Worm (Caenorhabditis elegans) whole organism, mixed stage, embryonic: ENCODE measurements around the gene klc-2.

Source experiments
- ces-1 ChIP-seq: fragments of 150-350 bp; optimal IDR thresholded peaks from 2 replicates; lab custom pipeline; 2014; ENCODE audit warnings: missing biosample characterization, missing genetic modification reagents, missing genetic modification characterization
- elt-1 ChIP-seq: sonication (generic microtip); optimal IDR thresholded peaks from 2 replicates; lab custom pipeline; 2017; ENCODE audit warnings: missing genetic modification characterization, mild to moderate bottlenecking, missing compliant biosample characterization, antibody characterized with exemption, moderate library complexity, borderline replicate concordance; ENCODE audit not compliant: insufficient read depth
- lin-13 ChIP-seq: fragments of 150-350 bp; optimal IDR thresholded peaks from 2 replicates; lab custom pipeline; 2014; ENCODE audit warnings: missing biosample characterization, missing genetic modification characterization
- lsy-2 ChIP-seq: fragments of 150-350 bp; optimal IDR thresholded peaks from 2 replicates; lab custom pipeline; 2014; ENCODE audit warnings: missing biosample characterization, missing genetic modification characterization
- nhr-12 ChIP-seq: fragments of 150-350 bp; optimal IDR thresholded peaks from 2 replicates; lab custom pipeline; 2014; ENCODE audit warnings: missing biosample characterization, missing genetic modification characterization

DNA sequence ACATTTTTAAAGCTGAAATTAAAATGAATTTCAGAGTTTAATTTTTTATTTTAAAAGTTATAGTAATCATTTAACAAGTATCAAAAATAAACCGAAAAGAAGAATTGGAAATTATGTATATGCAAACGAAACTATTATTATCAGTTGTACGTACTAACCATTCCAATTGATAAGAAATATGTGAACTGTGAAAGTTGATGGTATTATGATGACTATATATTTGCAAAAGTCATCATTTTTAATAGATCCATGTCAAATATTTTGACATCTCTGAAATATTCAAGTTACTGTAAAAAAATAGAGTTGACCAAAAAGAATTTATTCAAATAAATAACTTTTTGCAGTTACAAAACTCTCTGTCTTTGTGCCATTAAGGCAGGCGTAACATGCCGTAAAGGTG, 33.2 kb downstream of the klc-2 start, which contains the start of gene ugt-48:
- TF ChIP-seq lin-13 (tag; lab: Kevin White, UChicago) = no peak
- TF ChIP-seq elt-1 (tag; lab: Kevin White, UChicago) = no peak
- no peak for TF ChIP-seq lsy-2
- no peak for TF ChIP-seq ces-1
- TF ChIP-seq nhr-12 (tag; lab: Kevin White, UChicago) = no peak
